Worm (Caenorhabditis elegans): ENCODE results near the gene srx-101.

DNA sequence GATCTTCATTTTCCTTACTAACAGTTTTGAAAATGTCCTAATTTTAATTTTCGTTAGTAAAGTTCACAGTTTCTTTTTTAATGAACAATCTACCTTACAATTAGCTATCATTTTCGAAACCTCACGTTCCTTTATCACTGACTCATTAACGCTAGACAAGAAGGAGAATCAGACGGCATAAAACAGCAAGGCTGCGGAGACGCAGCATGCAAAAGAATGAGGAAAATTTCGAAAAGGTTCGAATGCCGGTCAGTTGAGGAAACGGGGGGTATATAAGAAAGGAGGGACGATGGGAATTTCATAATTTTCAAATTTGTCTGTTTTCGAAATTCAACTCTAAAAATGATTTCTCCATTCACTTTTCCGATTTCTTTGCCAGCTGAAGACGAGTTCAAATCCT is 28.6 kb downstream of the srx-101 start, which contains the start of gene F19B10.13:
- no peak for TF ChIP-seq tab-1 (GFP tag; IDR thresholded peaks at IDR 0.05)
- TF ChIP-seq cog-1 (tag; optimal IDR thresholded peaks at IDR 0.05), result no peak
- TF ChIP-seq ztf-29 (GFP tag; IDR thresholded peaks at IDR 0.05), result no peak
- no peak for TF ChIP-seq ref-1 (GFP tag; conservative IDR thresholded peaks at IDR 0.05)
- TF ChIP-seq T22C8.4 (GFP tag; IDR thresholded peaks at IDR 0.05), result no peak
- TF ChIP-seq klf-2 (GFP tag; conservative IDR thresholded peaks at IDR 0.05), result no peak
- no peak for TF ChIP-seq med-1 (GFP tag; optimal IDR thresholded peaks at IDR 0.05; ENCODE audit: insufficient read depth)
- TF ChIP-seq flt-1 (GFP tag; IDR thresholded peaks at IDR 0.05), result no peak
- no peak for TF ChIP-seq ztf-23 (GFP tag; IDR thresholded peaks at IDR 0.05)
